Fruit fly (Drosophila melanogaster) whole organism, pupa: Measurements from ENCODE around the gene CG5882.

ENCODE experiments used
- CG10348 ChIP-seq: fragments of 200-800 bp; sonication (Bioruptor generic); IDR thresholded peaks from 2 replicates; pipeline ENCODE4 v1.3.6; 2022; ENCODE audit warnings: missing biosample characterization, missing genetic modification characterization
- CG12605 ChIP-seq: fragments of 200-800 bp; sonication (Bioruptor generic); IDR thresholded peaks from 2 replicates; pipeline ENCODE4 v1.3.6; 2022; ENCODE audit warnings: missing biosample characterization, missing genetic modification characterization
- CG13204 ChIP-seq: fragments of 200-800 bp; sonication (Bioruptor generic); optimal IDR thresholded peaks from 2 replicates; lab custom pipeline; 2018; ENCODE audit warnings: missing biosample characterization, mild to moderate bottlenecking, missing genetic modification characterization, moderate library complexity
- CG14655 ChIP-seq: fragments of 200-800 bp; sonication (Bioruptor generic); optimal IDR thresholded peaks from 3 replicates; lab custom pipeline; 2017; ENCODE audit warnings: mild to moderate bottlenecking, missing biosample characterization, missing genetic modification reagents, missing genetic modification characterization
- CG15710 ChIP-seq: fragments of 200-800 bp; sonication (Bioruptor generic); optimal IDR thresholded peaks from 2 replicates; lab custom pipeline; 2018; ENCODE audit warnings: missing biosample characterization, mild to moderate bottlenecking, missing genetic modification characterization, moderate library complexity
- CG17806 ChIP-seq: fragments of 200-800 bp; sonication (Bioruptor generic); optimal IDR thresholded peaks from 2 replicates; lab custom pipeline; 2018; ENCODE audit warnings: missing biosample characterization, mild to moderate bottlenecking, missing genetic modification characterization, moderate library complexity
- CG32121 ChIP-seq: fragments of 200-800 bp; sonication (Bioruptor generic); IDR thresholded peaks from 2 replicates; pipeline ENCODE4 v1.3.6; 2022; ENCODE audit warnings: missing biosample characterization, missing genetic modification characterization
- CG34367 ChIP-seq: fragments of 200-800 bp; sonication (Bioruptor generic); optimal IDR thresholded peaks from 2 replicates; lab custom pipeline; 2018; ENCODE audit warnings: missing biosample characterization, mild to moderate bottlenecking, missing genetic modification characterization
- CG4496 ChIP-seq: fragments of 200-800 bp; sonication (Bioruptor generic); IDR thresholded peaks from 3 replicates; pipeline ENCODE4 v1.3.6; 2022; ENCODE audit warnings: missing biosample characterization, missing genetic modification characterization
- CG8159 ChIP-seq: fragments of 200-800 bp; sonication (Bioruptor generic); optimal IDR thresholded peaks from 3 replicates; lab custom pipeline; 2018; ENCODE audit warnings: missing biosample characterization, mild to moderate bottlenecking, missing genetic modification characterization, moderate library complexity
- CG8301 ChIP-seq: fragments of 200-800 bp; sonication (Bioruptor generic); optimal IDR thresholded peaks from 2 replicates; lab custom pipeline; 2018; ENCODE audit warnings: missing biosample characterization, mild to moderate bottlenecking, missing genetic modification characterization
- CG9948 ChIP-seq: fragments of 200-800 bp; sonication (Bioruptor generic); optimal IDR thresholded peaks from 2 replicates; lab custom pipeline; 2018; ENCODE audit warnings: missing biosample characterization, mild to moderate bottlenecking, missing genetic modification characterization, moderate library complexity
- D1 ChIP-seq: fragments of 200-800 bp; sonication (Bioruptor generic); optimal IDR thresholded peaks from 2 replicates; lab custom pipeline; 2018; ENCODE audit warnings: missing biosample characterization, mild to moderate bottlenecking, missing genetic modification characterization, moderate library complexity
- EcR ChIP-seq: fragments of 200-800 bp; sonication (Bioruptor generic); optimal IDR thresholded peaks from 3 replicates; lab custom pipeline; 2019; ENCODE audit warnings: missing biosample characterization, missing genetic modification characterization, mild to moderate bottlenecking, moderate library complexity, missing genetic modification reagents
- Ets98B ChIP-seq: fragments of 200-800 bp; sonication (Bioruptor generic); IDR thresholded peaks from 2 replicates; pipeline ENCODE4 v1.3.6; 2022; ENCODE audit warnings: missing biosample characterization, missing genetic modification characterization
- Pif1A ChIP-seq: fragments of 200-800 bp; sonication (Bioruptor generic); optimal IDR thresholded peaks from 3 replicates; lab custom pipeline; 2016; ENCODE audit warnings: missing biosample characterization, missing genetic modification characterization
- Pif1B ChIP-seq: fragments of 200-800 bp; sonication (Bioruptor generic); optimal IDR thresholded peaks from 3 replicates; lab custom pipeline; 2016; ENCODE audit warnings: missing biosample characterization, missing genetic modification characterization
- Snoo ChIP-seq: fragments of 200-800 bp; sonication (Bioruptor generic); optimal IDR thresholded peaks from 3 replicates; lab custom pipeline; 2017; ENCODE audit warnings: missing biosample characterization, mild to moderate bottlenecking, missing genetic modification characterization, inconsistent platforms
- fd96Ca ChIP-seq: fragments of 200-800 bp; sonication (Bioruptor generic); IDR thresholded peaks from 3 replicates; pipeline ENCODE4 v1.3.6; 2022; ENCODE audit warnings: missing biosample characterization, missing genetic modification characterization
- gl ChIP-seq: fragments of 200-800 bp; sonication (Bioruptor generic); optimal IDR thresholded peaks from 2 replicates; lab custom pipeline; 2018; ENCODE audit warnings: missing biosample characterization, mild to moderate bottlenecking, missing genetic modification characterization
- rn ChIP-seq: fragments of 200-800 bp; sonication (Bioruptor generic); IDR thresholded peaks from 2 replicates; pipeline ENCODE4 v1.3.6; 2022; ENCODE audit warnings: missing biosample characterization, missing genetic modification characterization

The CG5882 gene

DNA sequence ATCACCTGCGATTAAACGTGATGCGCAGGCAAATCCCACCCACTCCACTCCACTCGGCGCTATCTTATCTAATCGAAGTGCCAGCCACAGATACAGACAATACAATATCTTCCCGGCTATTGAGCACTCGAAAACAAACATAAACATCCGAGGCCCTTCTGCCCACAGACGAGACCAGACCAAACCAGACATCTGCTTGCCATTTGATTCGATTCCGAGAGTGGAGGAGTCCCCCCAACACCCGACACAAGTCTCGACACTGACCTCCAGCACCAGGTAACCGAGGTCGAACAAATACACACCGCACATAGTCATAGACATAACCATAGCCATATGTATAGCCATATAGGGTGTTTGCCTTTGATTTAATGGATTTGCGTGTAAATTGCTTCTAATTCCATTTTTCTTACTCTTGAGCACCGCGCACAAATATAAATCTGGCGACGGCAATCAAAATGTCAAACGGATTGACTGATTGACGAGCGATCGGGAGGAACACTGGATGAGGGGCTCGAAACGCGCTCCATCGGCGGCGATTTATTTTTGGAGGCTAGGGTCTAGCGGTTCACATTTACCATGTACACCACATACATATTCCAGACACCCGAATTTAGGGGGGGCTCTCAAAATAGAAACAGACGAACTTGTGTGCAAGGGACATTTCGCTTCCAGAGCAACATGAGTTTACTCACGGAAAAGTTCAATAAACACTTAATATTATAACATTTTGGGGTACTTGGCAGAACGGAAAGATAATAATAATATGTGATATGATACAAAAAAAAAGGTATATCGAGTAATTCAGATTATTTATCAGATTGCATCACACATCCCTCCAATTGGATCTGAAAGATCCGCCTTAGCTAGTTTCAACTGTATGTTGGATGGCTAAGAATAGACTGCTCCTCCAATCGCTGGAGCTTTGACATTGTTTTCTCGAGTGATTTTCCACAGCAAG is 30.6 kb downstream of the CG5882 start:
- no peak for TF ChIP-seq CG8159 (tag; lab: Kevin White, UChicago)
- no peak for TF ChIP-seq rn
- TF ChIP-seq CG14655 (GFP tag; lab: Kevin White, UChicago), result no peak
- TF ChIP-seq CG34367, result no peak
- no peak for TF ChIP-seq Pif1A (GFP tag; lab: Kevin White, UChicago)
- no peak for TF ChIP-seq Snoo (tag; lab: Kevin White, UChicago)
- no peak for TF ChIP-seq D1 (tag; lab: Kevin White, UChicago)
- no peak for TF ChIP-seq CG15710
- TF ChIP-seq CG10348, result no peak

DNA sequence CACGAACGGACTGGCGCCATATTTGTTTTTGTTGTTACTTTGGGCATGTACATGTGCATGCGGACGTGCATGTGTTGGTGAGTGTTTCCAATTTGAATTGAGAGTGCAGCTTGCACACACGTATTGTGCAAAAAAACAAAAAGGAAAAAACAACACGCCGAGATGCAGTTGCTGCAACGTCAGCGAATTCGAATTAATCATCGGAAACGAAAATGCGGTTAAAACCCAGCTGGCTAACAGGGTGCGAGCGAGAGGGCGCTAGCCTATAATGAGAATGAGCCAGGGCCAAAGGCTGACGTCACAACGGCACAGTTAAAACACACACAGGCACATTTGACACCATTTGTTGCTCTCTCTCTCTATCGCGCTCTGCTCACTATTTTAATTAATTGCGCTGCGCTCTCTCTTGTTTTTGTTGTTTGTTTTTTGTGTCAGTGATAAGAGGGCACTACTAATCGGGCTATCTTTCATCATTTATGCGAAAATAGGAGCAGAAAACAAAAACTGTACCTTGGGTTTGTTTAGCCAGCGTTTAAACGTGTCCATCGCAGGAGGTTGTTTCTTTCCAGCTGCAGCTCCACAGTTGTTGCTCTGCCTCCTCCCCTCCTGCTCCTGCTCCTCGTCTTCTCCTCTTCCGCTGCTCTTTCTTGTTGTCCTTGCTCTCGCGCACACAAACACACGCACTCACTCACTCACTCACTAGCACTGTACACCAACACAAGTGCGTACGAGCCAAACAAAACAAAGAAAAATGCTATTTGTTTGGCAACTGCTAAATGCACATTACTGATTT is 31.6 kb downstream of the CG5882 start:
- peak; percentile 11 for TF ChIP-seq CG14655 (GFP tag; lab: Kevin White, UChicago)
- TF ChIP-seq rn, result no peak
- no peak for TF ChIP-seq Pif1A (GFP tag; lab: Kevin White, UChicago)
- no peak for TF ChIP-seq CG8301 (tag; lab: Kevin White, UChicago)
- no peak for TF ChIP-seq CG4496 (GFP tag; lab: Robert Waterston, UW)
- TF ChIP-seq CG10348, result no peak
- no peak for TF ChIP-seq CG9948 (tag; lab: Kevin White, UChicago)
- peak; percentile 26 for TF ChIP-seq CG13204 (GFP tag; lab: Kevin White, UChicago)
- no peak for TF ChIP-seq CG32121 (GFP tag; lab: Robert Waterston, UW)
- no peak for TF ChIP-seq CG8159 (tag; lab: Kevin White, UChicago)
- TF ChIP-seq Snoo (tag; lab: Kevin White, UChicago), result no peak
- no peak for TF ChIP-seq CG34367
- no peak for TF ChIP-seq CG17806 (tag; lab: Kevin White, UChicago)
- no peak for TF ChIP-seq D1 (tag; lab: Kevin White, UChicago)
- no peak for TF ChIP-seq fd96Ca (GFP tag; lab: Robert Waterston, UW)
- peak; percentile 4 for TF ChIP-seq EcR (GFP tag; lab: Kevin White, UChicago)
- TF ChIP-seq gl (tag; lab: Kevin White, UChicago), result no peak
- TF ChIP-seq CG12605 (GFP tag; lab: Robert Waterston, UW), result no peak
- TF ChIP-seq Pif1B (GFP tag; lab: Kevin White, UChicago), result no peak
- TF ChIP-seq, all 21 proteins: peak for 3

DNA sequence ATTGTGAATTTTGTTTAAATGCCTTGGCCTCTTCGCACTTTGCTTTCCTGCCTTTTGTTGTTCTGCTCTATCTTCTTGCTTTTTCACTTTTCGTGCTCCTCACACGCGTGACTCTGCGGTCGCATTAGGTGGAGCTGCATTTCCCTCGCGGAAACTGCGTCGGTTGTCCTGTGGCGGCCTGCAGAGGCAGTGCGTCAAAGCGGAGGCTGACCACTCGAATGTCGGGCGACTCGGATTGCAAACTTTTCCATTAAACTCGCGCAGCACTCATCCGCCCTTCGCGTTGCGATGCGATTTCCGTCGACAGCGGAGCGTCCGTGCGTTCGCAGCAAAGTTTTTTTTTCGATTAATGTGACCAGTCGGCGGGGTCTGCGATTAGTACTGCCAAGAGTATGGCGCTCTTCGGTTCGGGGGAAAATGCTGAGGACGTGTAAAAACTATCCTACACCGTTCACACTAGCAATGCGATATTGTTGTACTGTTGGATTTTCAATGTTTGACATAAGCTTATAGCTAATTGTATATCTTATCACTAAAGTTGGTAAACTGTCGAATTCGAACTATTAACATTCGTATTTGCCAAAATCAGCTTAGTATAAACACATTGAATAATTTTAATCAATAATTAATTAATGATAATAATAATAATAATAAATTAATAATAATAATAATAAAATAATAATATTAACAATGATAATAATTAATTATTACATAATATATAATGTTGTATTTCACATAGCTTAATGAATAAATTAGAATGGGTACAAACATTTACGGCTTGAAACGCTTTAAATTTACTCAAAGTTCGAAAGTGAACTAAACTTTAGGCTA is 32.5 kb downstream of the CG5882 start, which contains the start of gene CG6051:
TSS of gene CG6051 (minus strand) at position 385 of the 831 bp plus-strand sequence.
- TF ChIP-seq D1 (tag; lab: Kevin White, UChicago) (no peak), CG8301 (tag; lab: Kevin White, UChicago) (peak; percentile 24), CG14655 (GFP tag; lab: Kevin White, UChicago) (peak; percentile 6), Ets98B (GFP tag; lab: Robert Waterston, UW) (no peak), Pif1B (GFP tag; lab: Kevin White, UChicago) (peak; percentile 4), CG9948 (tag; lab: Kevin White, UChicago) (peak; percentile 6), CG13204 (GFP tag; lab: Kevin White, UChicago) (no peak), rn (no peak), gl (tag; lab: Kevin White, UChicago) (no peak), EcR (GFP tag; lab: Kevin White, UChicago) (no peak), CG4496 (GFP tag; lab: Robert Waterston, UW) (no peak), CG10348 (no peak), CG8159 (tag; lab: Kevin White, UChicago) (peak; percentile 44), fd96Ca (GFP tag; lab: Robert Waterston, UW) (no peak), CG34367 (no peak), CG12605 (GFP tag; lab: Robert Waterston, UW) (no peak), CG17806 (tag; lab: Kevin White, UChicago) (peak; percentile 24), CG32121 (GFP tag; lab: Robert Waterston, UW) (no peak), Snoo (tag; lab: Kevin White, UChicago) (peak; percentile 39), Pif1A (GFP tag; lab: Kevin White, UChicago) (no peak), CG15710 (no peak)

DNA sequence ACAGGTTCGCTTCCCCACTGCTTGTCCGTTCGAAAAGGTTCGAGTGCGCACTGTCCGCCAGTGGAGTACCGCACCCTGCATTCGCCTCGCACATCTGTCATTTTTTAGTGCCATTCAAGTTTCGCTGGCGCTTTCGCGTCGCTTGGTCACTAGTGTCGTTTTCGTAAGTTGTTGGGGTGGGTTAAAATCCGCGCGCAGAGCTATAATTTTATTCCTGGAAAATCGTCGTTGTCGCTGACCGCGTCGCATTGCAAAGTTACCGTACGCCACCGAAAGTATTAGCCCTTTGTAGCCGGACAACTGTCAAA is 33.0 kb downstream of the CG5882 start, which contains the start of gene Men-b:
TSS of gene Men-b (plus strand) at position 147 of the 308 bp plus-strand sequence.
- TF ChIP-seq Pif1A (GFP tag; lab: Kevin White, UChicago) (no peak), EcR (GFP tag; lab: Kevin White, UChicago) (no peak), Pif1B (GFP tag; lab: Kevin White, UChicago) (no peak), CG4496 (GFP tag; lab: Robert Waterston, UW) (peak; percentile 45; the same call in 2 of the 3 replicates), CG34367 (no peak), fd96Ca (GFP tag; lab: Robert Waterston, UW) (no peak), CG13204 (GFP tag; lab: Kevin White, UChicago) (no peak)
